Worm (Caenorhabditis elegans) whole organism, early embryonic: ENCODE data around the gene C25H3.14.

ENCODE experiments used
- B0310.2 ChIP-seq: sonication (generic microtip); optimal IDR thresholded peaks from 2 replicates; lab custom pipeline; 2016; ENCODE audit warnings: mild to moderate bottlenecking, missing genetic modification characterization, missing compliant biosample characterization
- F13C5.2 ChIP-seq: sonication (generic microtip); optimal IDR thresholded peaks from 2 replicates; lab custom pipeline; 2017; ENCODE audit warnings: mild to moderate bottlenecking, missing genetic modification characterization, inconsistent platforms, missing compliant biosample characterization
- aly-1 ChIP-seq: sonication (generic microtip); optimal IDR thresholded peaks from 2 replicates; lab custom pipeline; 2016; ENCODE audit warnings: missing genetic modification characterization, missing compliant biosample characterization
- ama-1 ChIP-seq: fragments of 150-350 bp; optimal IDR thresholded peaks from 2 replicates; lab custom pipeline; 2014
- ets-7 ChIP-seq: sonication (generic microtip); optimal IDR thresholded peaks from 2 replicates; lab custom pipeline; 2016; ENCODE audit warnings: missing genotype, missing genetic modification characterization, missing compliant biosample characterization
- flt-1 ChIP-seq: fragments of 200-800 bp; sonication (Bioruptor generic); IDR thresholded peaks from 2 replicates; pipeline ENCODE4 v1.3.6; 2022; ENCODE audit warnings: missing genetic modification characterization, missing compliant biosample characterization
- hmbx-1 ChIP-seq: sonication (generic microtip); optimal IDR thresholded peaks from 2 replicates; lab custom pipeline; 2016; ENCODE audit warnings: mild to moderate bottlenecking, missing genetic modification characterization, missing compliant biosample characterization
- hmg-4 ChIP-seq: fragments of 200-800 bp; sonication (Bioruptor generic); optimal IDR thresholded peaks from 2 replicates; lab custom pipeline; 2018; ENCODE audit warnings: mild to moderate bottlenecking, missing genetic modification characterization, missing compliant biosample characterization
- hnd-1 ChIP-seq: sonication (generic microtip); optimal IDR thresholded peaks from 2 replicates; lab custom pipeline; 2016; ENCODE audit warnings: missing genetic modification characterization, missing compliant biosample characterization
- pes-1 ChIP-seq: fragments of 200-800 bp; sonication (Bioruptor generic); IDR thresholded peaks from 2 replicates; pipeline ENCODE4 v1.3.6; 2022; ENCODE audit warnings: missing genetic modification reagents, missing genetic modification characterization, missing compliant biosample characterization
- scrt-1 ChIP-seq: fragments of 200-800 bp; sonication (Bioruptor generic); IDR thresholded peaks from 2 replicates; pipeline ENCODE4 v1.3.6; 2022; ENCODE audit warnings: missing genetic modification characterization, missing compliant biosample characterization
- tra-4 ChIP-seq: sonication (generic microtip); optimal IDR thresholded peaks from 2 replicates; lab custom pipeline; 2017; ENCODE audit warnings: missing genetic modification characterization, missing compliant biosample characterization

- TF ChIP-seq tra-4 (tag; lab: Kevin White, UChicago), result no peak
- no peak for TF ChIP-seq ama-1
- TF ChIP-seq hmg-4 (GFP tag; lab: Kevin White, UChicago), result no peak
- TF ChIP-seq hmbx-1 (tag; lab: Kevin White, UChicago), result no peak
- TF ChIP-seq scrt-1 (GFP tag; lab: Robert Waterston, UW), result no peak
- no peak for TF ChIP-seq F13C5.2 (tag; lab: Kevin White, UChicago)
- no peak for TF ChIP-seq ets-7 (tag; lab: Kevin White, UChicago)
- no peak for TF ChIP-seq pes-1 (GFP tag; lab: Robert Waterston, UW)
- no peak for TF ChIP-seq B0310.2
- no peak for TF ChIP-seq aly-1 (tag; lab: Kevin White, UChicago)
- TF ChIP-seq flt-1, result no peak
- no peak for TF ChIP-seq hnd-1 (tag; lab: Kevin White, UChicago)
Observed at ce11 chrII:5648272-5648671, 46.6 kb upstream of the C25H3.14 start, which contains the start of gene ddl-1.
